Worm (Caenorhabditis elegans): ENCODE data around the gene T10F2.5.

Gene T10F2.5

ce11 chrIII:5181217-5181616, 21.8 kb upstream of the T10F2.5 start:
- TF ChIP-seq pax-1 (tag; optimal IDR thresholded peaks at IDR 0.05) (no peak), ttx-3 (tag; optimal IDR thresholded peaks at IDR 0.05) (no peak), ref-2 (tag; optimal IDR thresholded peaks at IDR 0.05) (no peak), sdc-2 (tag; optimal IDR thresholded peaks at IDR 0.05) (no peak), elt-2 (tag; optimal IDR thresholded peaks at IDR 0.05) (no peak), dve-1 (tag; optimal IDR thresholded peaks at IDR 0.05) (no peak), hlh-13 (GFP tag; optimal IDR thresholded peaks at IDR 0.05) (no peak), ceh-24 (tag; optimal IDR thresholded peaks at IDR 0.05) (no peak), Y22D7AL.16 (tag; optimal IDR thresholded peaks at IDR 0.05) (no peak), K09A11.1 (tag; optimal IDR thresholded peaks at IDR 0.05; ENCODE audit: insufficient read depth) (no peak), C08G9.2 (tag; optimal IDR thresholded peaks at IDR 0.05) (no peak), eyg-1 (tag; optimal IDR thresholded peaks at IDR 0.05) (no peak), ceh-34 (tag; optimal IDR thresholded peaks at IDR 0.05) (no peak), sox-4 (tag; optimal IDR thresholded peaks at IDR 0.05) (no peak), mec-3 (tag; optimal IDR thresholded peaks at IDR 0.05; ENCODE audit: borderline replicate concordance) (no peak), pqm-1 (tag; optimal IDR thresholded peaks at IDR 0.05) (no peak), ceh-31 (tag; optimal IDR thresholded peaks at IDR 0.05) (no peak), sox-2 (GFP tag; IDR thresholded peaks at IDR 0.05) (no peak)

ce11 chrIII:5180588-5180987, 21.2 kb upstream of the T10F2.5 start:
- TF ChIP-seq madf-2 (tag; optimal IDR thresholded peaks at IDR 0.05) (no peak), ceh-6 (GFP tag; optimal IDR thresholded peaks at IDR 0.05) (no peak), ztf-16 (tag; optimal IDR thresholded peaks at IDR 0.05) (no peak), ceh-45 (GFP tag; IDR thresholded peaks at IDR 0.05) (no peak), zip-5 (tag; optimal IDR thresholded peaks at IDR 0.05) (no peak), sox-2 (GFP tag; IDR thresholded peaks at IDR 0.05) (no peak), unc-3 (GFP tag; conservative IDR thresholded peaks at IDR 0.05) (no peak), unc-3 (tag; optimal IDR thresholded peaks at IDR 0.05) (no peak), ceh-31 (tag; optimal IDR thresholded peaks at IDR 0.05) (no peak), elt-4 (tag; optimal IDR thresholded peaks at IDR 0.05) (no peak), nhr-232 (tag; optimal IDR thresholded peaks at IDR 0.05) (no peak), tbx-2 (tag; optimal IDR thresholded peaks at IDR 0.05) (no peak), K02D7.2 (tag; optimal IDR thresholded peaks at IDR 0.05) (no peak), ttx-3 (tag; optimal IDR thresholded peaks at IDR 0.05) (no peak), pag-3 (tag; optimal IDR thresholded peaks at IDR 0.05; ENCODE audit: borderline replicate concordance) (no peak), tbx-7 (tag; optimal IDR thresholded peaks at IDR 0.05) (no peak), ref-2 (tag; optimal IDR thresholded peaks at IDR 0.05) (no peak), hlh-13 (GFP tag; optimal IDR thresholded peaks at IDR 0.05) (no peak), K09A11.1 (tag; optimal IDR thresholded peaks at IDR 0.05; ENCODE audit: insufficient read depth) (no peak), che-1 (tag; optimal IDR thresholded peaks at IDR 0.05) (no peak)

DNA sequence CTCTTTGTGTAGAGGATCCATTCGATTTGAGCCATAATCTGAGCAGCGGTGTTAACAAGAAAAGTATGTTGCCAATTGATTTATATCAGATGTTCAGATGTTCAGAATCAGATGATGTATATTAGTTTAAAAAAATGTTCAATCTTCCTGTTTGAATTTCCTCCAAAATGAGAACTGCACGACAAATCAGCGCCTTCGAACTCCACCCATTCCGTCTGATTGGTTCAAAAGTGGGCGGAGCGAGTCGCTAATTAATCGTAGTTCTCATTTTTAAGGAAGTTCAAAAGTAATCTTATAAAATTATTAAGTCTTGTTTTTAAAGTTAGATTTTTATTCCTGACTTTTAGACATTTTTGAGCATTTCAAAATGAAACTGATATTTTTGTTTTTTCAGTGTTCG, 19.8 kb upstream of the T10F2.5 start:
- TF ChIP-seq ceh-14 (tag; optimal IDR thresholded peaks at IDR 0.05) (no peak), nfya-1 (tag; optimal IDR thresholded peaks at IDR 0.05) (peak; percentile 54)

DNA sequence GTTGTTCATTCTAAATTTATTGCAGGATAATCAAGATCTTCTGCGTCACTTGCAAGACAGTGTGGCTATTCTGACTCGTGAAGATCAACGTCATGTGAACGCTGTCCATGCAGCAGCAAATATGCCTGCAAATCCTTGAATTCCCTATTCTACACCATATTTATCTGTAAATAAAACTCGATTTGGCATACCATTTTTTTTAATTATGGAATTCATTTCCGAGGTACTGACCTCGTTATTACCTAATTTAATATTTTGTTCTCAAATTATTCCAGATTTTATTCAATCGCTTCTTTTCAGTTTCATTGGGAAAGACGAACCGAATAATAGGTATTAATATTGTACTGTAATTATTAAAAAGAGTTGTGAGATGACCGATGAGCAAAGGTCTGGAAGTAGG, 14.2 kb upstream of the T10F2.5 start, which contains the start of gene cid-1:
cid-1 (plus strand) TSS at position 301 of the 400 bp plus-strand sequence.
- TF ChIP-seq pat-9 (tag; optimal IDR thresholded peaks at IDR 0.05) (no peak), nhr-232 (tag; optimal IDR thresholded peaks at IDR 0.05) (no peak), pros-1 (tag; optimal IDR thresholded peaks at IDR 0.05) (no peak), ets-4 (tag; optimal IDR thresholded peaks at IDR 0.05) (no peak), ttx-3 (tag; optimal IDR thresholded peaks at IDR 0.05) (no peak), pha-2 (tag; optimal IDR thresholded peaks at IDR 0.05) (no peak), hlh-30 (tag; optimal IDR thresholded peaks at IDR 0.05; ENCODE audit: insufficient read depth) (no peak), unc-42 (tag; optimal IDR thresholded peaks at IDR 0.05) (no peak)

Measured in whole organism, late embryonic.